Fruit fly (Drosophila melanogaster): ENCODE data around the gene CG31802.

DNA sequence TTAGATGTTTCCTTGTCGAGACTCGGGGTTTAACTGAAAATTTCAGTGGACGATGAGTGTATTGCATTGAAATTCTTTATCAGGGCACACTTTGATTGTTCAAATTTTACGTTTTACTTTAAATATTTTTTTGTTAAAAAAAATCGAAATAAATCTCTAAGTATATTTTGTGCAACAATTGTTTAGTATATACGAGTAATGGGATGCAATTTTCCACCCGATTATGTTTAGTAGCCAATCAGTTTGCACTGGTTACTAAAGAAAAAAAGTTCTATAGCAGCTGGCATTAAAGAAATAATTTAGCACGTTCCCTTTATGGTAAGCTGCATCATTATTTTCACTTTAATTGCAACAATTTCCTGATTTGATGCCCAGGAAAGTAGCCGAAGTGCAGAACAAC, 48.8 kb upstream of the CG31802 start, which contains the start of gene CG31788:
- TF ChIP-seq dsx (GFP tag; optimal IDR thresholded peaks at IDR 0.05; ENCODE audit: poor library complexity, severe bottlenecking): no peak
- no peak for TF ChIP-seq CG6276 (GFP tag; optimal IDR thresholded peaks at IDR 0.05)
- TF ChIP-seq CG7368 (GFP tag; optimal IDR thresholded peaks at IDR 0.05): no peak
- no peak for TF ChIP-seq cyc (GFP tag; optimal IDR thresholded peaks at IDR 0.05)
- TF ChIP-seq Hr4 (GFP tag; optimal IDR thresholded peaks at IDR 0.05): no peak
